Worm (Caenorhabditis elegans) whole organism, L1 larva: ENCODE results near the gene C17H11.2.

Source experiments
- C04F5.9 ChIP-seq: sonication (generic microtip); optimal IDR thresholded peaks from 2 replicates; lab custom pipeline; 2016; ENCODE audit warnings: missing genetic modification characterization, missing compliant biosample characterization
- C34B4.2 ChIP-seq: sonication (generic microtip); optimal IDR thresholded peaks from 2 replicates; lab custom pipeline; 2017; ENCODE audit warnings: mild to moderate bottlenecking, missing genetic modification characterization, missing compliant biosample characterization
- Y116A8C.19 ChIP-seq: sonication (generic microtip); optimal IDR thresholded peaks from 2 replicates; lab custom pipeline; 2016; ENCODE audit warnings: missing compliant biosample characterization, missing genetic modification characterization, borderline replicate concordance
- aha-1 ChIP-seq: fragments of 150-350 bp; optimal IDR thresholded peaks from 2 replicates; lab custom pipeline; 2014; ENCODE audit warnings: missing biosample characterization, missing genetic modification characterization
- alr-1 ChIP-seq: fragments of 200-800 bp; sonication (Bioruptor generic); optimal IDR thresholded peaks from 2 replicates; lab custom pipeline; 2018; ENCODE audit warnings: borderline replicate concordance, mild to moderate bottlenecking, missing genetic modification characterization, missing compliant biosample characterization
- ama-1 ChIP-seq: fragments of 150-350 bp; optimal IDR thresholded peaks from 2 replicates; lab custom pipeline; 2014
- ceh-63 ChIP-seq: fragments of 200-800 bp; sonication (Bioruptor generic); optimal IDR thresholded peaks from 2 replicates; lab custom pipeline; 2018; ENCODE audit warnings: mild to moderate bottlenecking, missing genetic modification characterization, missing compliant biosample characterization
- ceh-82 ChIP-seq, 3 experiments: fragments of 150-350 bp in 1 of 3; sonication (generic microtip) in 2 of 3; optimal IDR thresholded peaks; 2 replicates each; lab custom pipeline; 2014 to 2017; ENCODE audit warnings: missing biosample characterization in 3 of 3, missing genetic modification characterization in 3 of 3
- dpl-1 ChIP-seq, 3 experiments: fragments of 150-350 bp in 2 of 3; sonication (generic microtip) in 1 of 3; optimal IDR thresholded peaks; 2 replicates each; lab custom pipeline; 2014 to 2017; ENCODE audit warnings: missing biosample characterization in 3 of 3, missing genetic modification characterization in 3 of 3, missing genetic modification reagents in 3 of 3
- efl-1 ChIP-seq, 4 experiments: fragments of 150-350 bp; optimal IDR thresholded peaks in 3 of 4; peaks in 1 of 4; 1 replicate in 1 of 4; 2 replicates in 3 of 4; lab custom pipeline; 2014; ENCODE audit warnings: missing biosample characterization in 2 of 4, missing genetic modification characterization in 2 of 4, missing genetic modification reagents in 2 of 4
- efl-3 ChIP-seq: fragments of 200-800 bp; sonication (Bioruptor generic); optimal IDR thresholded peaks from 2 replicates; lab custom pipeline; 2018; ENCODE audit warnings: mild to moderate bottlenecking, missing genetic modification characterization, missing compliant biosample characterization
- egl-27 ChIP-seq, 2 experiments: fragments of 150-350 bp in 1 of 2; sonication (generic microtip); optimal IDR thresholded peaks; 3 replicates each; lab custom pipeline; 2017 to 2018; ENCODE audit warnings: missing biosample characterization in 2 of 2, missing genetic modification characterization in 2 of 2, missing genetic modification reagents in 2 of 2
- elt-2 ChIP-seq: sonication (generic microtip); optimal IDR thresholded peaks from 2 replicates; lab custom pipeline; 2016; ENCODE audit warnings: missing genetic modification characterization, mild to moderate bottlenecking, inconsistent platforms, missing compliant biosample characterization, missing genetic modification reagents
- fos-1 ChIP-seq: fragments of 150-350 bp; optimal IDR thresholded peaks from 2 replicates; lab custom pipeline; 2014; ENCODE audit warnings: missing biosample characterization, missing genetic modification characterization
- hlh-17 ChIP-seq: fragments of 200-800 bp; sonication (Bioruptor generic); optimal IDR thresholded peaks from 2 replicates; lab custom pipeline; 2018; ENCODE audit warnings: missing genetic modification characterization, mild to moderate bottlenecking, missing compliant biosample characterization, moderate library complexity, borderline replicate concordance
- hpl-2 ChIP-seq: fragments of 150-350 bp; optimal IDR thresholded peaks from 2 replicates; lab custom pipeline; 2014; ENCODE audit warnings: missing biosample characterization, missing genetic modification reagents, missing genetic modification characterization
- irx-1 ChIP-seq: sonication (generic microtip); optimal IDR thresholded peaks from 2 replicates; lab custom pipeline; 2016; ENCODE audit warnings: missing genetic modification characterization, missing compliant biosample characterization
- jun-1 ChIP-seq: fragments of 150-350 bp; optimal IDR thresholded peaks from 2 replicates; lab custom pipeline; 2014; ENCODE audit warnings: missing biosample characterization, missing genetic modification reagents, missing genetic modification characterization
- lin-14 ChIP-seq: fragments of 200-800 bp; sonication (Bioruptor generic); optimal IDR thresholded peaks from 2 replicates; lab custom pipeline; 2018; ENCODE audit warnings: mild to moderate bottlenecking, missing genetic modification characterization, moderate library complexity, missing compliant biosample characterization
- lin-15B ChIP-seq: fragments of 150-350 bp; sonication (generic microtip); optimal IDR thresholded peaks from 3 replicates; lab custom pipeline; 2014; ENCODE audit warnings: missing biosample characterization, missing genetic modification characterization
- lin-39 ChIP-seq: fragments of 150-350 bp; optimal IDR thresholded peaks from 2 replicates; lab custom pipeline; 2014; ENCODE audit warnings: missing biosample characterization, missing genetic modification reagents, missing genetic modification characterization
- lir-3 ChIP-seq: sonication (generic microtip); optimal IDR thresholded peaks from 2 replicates; lab custom pipeline; 2016; ENCODE audit warnings: mild to moderate bottlenecking, missing genetic modification characterization, moderate library complexity, missing compliant biosample characterization; ENCODE audit not compliant: poor library complexity
- nhr-19 ChIP-seq: fragments of 200-800 bp; sonication (Bioruptor generic); conservative IDR thresholded peaks from 2 replicates; pipeline ENCODE4 v1.3.6; 2022; ENCODE audit warnings: missing genetic modification characterization, missing compliant biosample characterization
- nhr-20 ChIP-seq: sonication (generic microtip); optimal IDR thresholded peaks from 2 replicates; lab custom pipeline; 2016; ENCODE audit warnings: mild to moderate bottlenecking, missing genetic modification characterization, missing compliant biosample characterization
- nhr-237 ChIP-seq: fragments of 150-350 bp; optimal IDR thresholded peaks from 2 replicates; lab custom pipeline; 2014; ENCODE audit warnings: missing biosample characterization, missing genetic modification characterization
- nhr-71 ChIP-seq: sonication (generic microtip); optimal IDR thresholded peaks from 2 replicates; lab custom pipeline; 2016; ENCODE audit warnings: mild to moderate bottlenecking, missing genetic modification characterization, moderate library complexity, missing compliant biosample characterization
- nhr-76 ChIP-seq: sonication (generic microtip); optimal IDR thresholded peaks from 2 replicates; lab custom pipeline; 2017; ENCODE audit warnings: missing biosample characterization, missing genetic modification characterization
- nhr-77 ChIP-seq: fragments of 150-350 bp; optimal IDR thresholded peaks from 2 replicates; lab custom pipeline; 2014; ENCODE audit warnings: missing biosample characterization, missing genetic modification characterization
- nhr-85 ChIP-seq: sonication (generic microtip); peaks from one replicate; lab custom pipeline; 2016; ENCODE audit warnings: missing genetic modification characterization, inconsistent platforms, missing compliant biosample characterization
- nhr-90 ChIP-seq: sonication (generic microtip); optimal IDR thresholded peaks from 2 replicates; lab custom pipeline; 2016; ENCODE audit warnings: mild to moderate bottlenecking, missing genetic modification characterization, missing compliant biosample characterization; ENCODE audit not compliant: poor library complexity
- pag-3 ChIP-seq: sonication (generic microtip); optimal IDR thresholded peaks from 2 replicates; lab custom pipeline; 2017; ENCODE audit warnings: missing genetic modification characterization, mild to moderate bottlenecking, missing compliant biosample characterization, antibody characterized with exemption, borderline replicate concordance; ENCODE audit not compliant: insufficient read depth
- pax-3 ChIP-seq: fragments of 200-800 bp; sonication (Bioruptor generic); optimal IDR thresholded peaks from 2 replicates; lab custom pipeline; 2018; ENCODE audit warnings: mild to moderate bottlenecking, missing genetic modification characterization, moderate library complexity, missing compliant biosample characterization
- pqm-1 ChIP-seq: sonication (generic microtip); optimal IDR thresholded peaks from 3 replicates; lab custom pipeline; 2017; ENCODE audit warnings: missing biosample characterization, missing genetic modification characterization
- rnt-1 ChIP-seq: sonication (generic microtip); optimal IDR thresholded peaks from 2 replicates; lab custom pipeline; 2016; ENCODE audit warnings: mild to moderate bottlenecking, missing genetic modification characterization, moderate library complexity, missing compliant biosample characterization
- snpc-4 ChIP-seq: fragments of 150-350 bp; optimal IDR thresholded peaks from 2 replicates; lab custom pipeline; 2014; ENCODE audit warnings: missing biosample characterization, missing genetic modification characterization
- snu-23 ChIP-seq: sonication (generic microtip); optimal IDR thresholded peaks from 2 replicates; lab custom pipeline; 2016; ENCODE audit warnings: missing genetic modification characterization, missing compliant biosample characterization
- sup-37 ChIP-seq: fragments of 200-800 bp; sonication (Bioruptor generic); optimal IDR thresholded peaks from 2 replicates; lab custom pipeline; 2018; ENCODE audit warnings: mild to moderate bottlenecking, missing genetic modification characterization, missing compliant biosample characterization
- tlp-1 ChIP-seq: fragments of 150-350 bp; optimal IDR thresholded peaks from 2 replicates; lab custom pipeline; 2014; ENCODE audit warnings: missing biosample characterization, missing genetic modification characterization
- unc-130 ChIP-seq: fragments of 150-350 bp; optimal IDR thresholded peaks from 2 replicates; lab custom pipeline; 2017; ENCODE audit warnings: missing biosample characterization, missing genetic modification characterization, inconsistent platforms
- unc-62 ChIP-seq: fragments of 150-350 bp; optimal IDR thresholded peaks from 2 replicates; lab custom pipeline; 2014; ENCODE audit warnings: missing biosample characterization, missing genetic modification reagents, missing genetic modification characterization
- unc-86 ChIP-seq: sonication (generic microtip); optimal IDR thresholded peaks from 2 replicates; lab custom pipeline; 2016; ENCODE audit warnings: missing genetic modification characterization, missing compliant biosample characterization
- unc-98 ChIP-seq: fragments of 200-800 bp; sonication (Bioruptor generic); IDR thresholded peaks from 2 replicates; pipeline ENCODE4 v1.3.6; 2022; ENCODE audit warnings: missing genetic modification characterization, missing compliant biosample characterization
- vab-15 ChIP-seq: sonication (generic microtip); optimal IDR thresholded peaks from 2 replicates; lab custom pipeline; 2017; ENCODE audit warnings: missing genotype, mild to moderate bottlenecking, missing genetic modification characterization, missing compliant biosample characterization
- xbp-1 ChIP-seq: sonication (generic microtip); optimal IDR thresholded peaks from 2 replicates; lab custom pipeline; 2016; ENCODE audit warnings: missing genetic modification characterization, missing compliant biosample characterization
- zip-4 ChIP-seq: fragments of 200-800 bp; sonication (Bioruptor generic); optimal IDR thresholded peaks from 2 replicates; lab custom pipeline; 2018; ENCODE audit warnings: mild to moderate bottlenecking, missing genetic modification characterization, moderate library complexity, missing compliant biosample characterization
- ztf-11 ChIP-seq, 2 experiments: sonication (generic microtip); optimal IDR thresholded peaks; 2 replicates each; lab custom pipeline; 2016 to 2017; ENCODE audit warnings: missing genetic modification characterization in 2 of 2, missing biosample characterization in 1 of 2, missing compliant biosample characterization in 1 of 2
- ztf-4 ChIP-seq: fragments of 150-350 bp; optimal IDR thresholded peaks from 2 replicates; lab custom pipeline; 2014; ENCODE audit warnings: missing biosample characterization, missing genetic modification characterization

C17H11.2 gene

DNA sequence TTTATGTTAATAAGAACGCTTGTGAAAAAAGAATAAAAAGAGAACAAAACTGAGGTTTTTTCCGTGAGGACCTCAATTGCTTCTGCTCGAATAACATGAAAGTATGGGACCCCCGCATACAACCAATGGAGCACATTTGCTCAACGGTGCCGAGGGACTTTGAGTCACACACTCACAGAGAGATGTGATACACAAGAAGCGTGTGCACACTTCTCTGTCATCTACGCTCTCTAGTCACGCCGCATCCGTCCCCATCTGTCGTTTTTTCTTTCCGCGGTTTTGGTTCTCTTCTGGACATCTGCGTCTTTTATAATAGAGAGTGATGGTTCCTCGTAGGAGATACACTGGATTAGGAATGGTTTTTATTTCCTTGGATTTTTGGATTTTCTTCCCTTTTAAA is 36.2 kb downstream of the C17H11.2 start (continued):
- TF ChIP-seq unc-86 (tag; lab: Kevin White, UChicago) = peak; percentile 38
- TF ChIP-seq nhr-85 (tag; lab: Kevin White, UChicago) = no peak
- no peak for TF ChIP-seq egl-27 (tag; optimal IDR thresholded peaks at IDR 0.05; lab: Kevin White, UChicago)
- TF ChIP-seq nhr-71 (tag; lab: Kevin White, UChicago) = peak; percentile 52
- peak; percentile 49 for TF ChIP-seq snu-23 (GFP tag; lab: Kevin White, UChicago)
- peak in 1 of 3 experiments; percentile 45 for TF ChIP-seq dpl-1 (GFP tag; optimal IDR thresholded peaks at IDR 0.05; lab: Kevin White, UChicago)
- TF ChIP-seq tlp-1 (tag; lab: Kevin White, UChicago) = no peak
- peak in 1 of 3 experiments; percentile 59 for TF ChIP-seq ceh-82 (tag; optimal IDR thresholded peaks at IDR 0.05; lab: Kevin White, UChicago)
- TF ChIP-seq Y116A8C.19 (tag; lab: Kevin White, UChicago) = no peak
- TF ChIP-seq C34B4.2 (tag; lab: Kevin White, UChicago) = no peak
- 0 out of 2 replicates have a peak, but pooled peaks have one; percentile 24 for TF ChIP-seq nhr-19
- no peak for TF ChIP-seq snpc-4
- peak; percentile 90 for TF ChIP-seq lin-14
- no peak for TF ChIP-seq hpl-2 (GFP tag; lab: Kevin White, UChicago)
- no peak for TF ChIP-seq lin-15B (tag; lab: Kevin White, UChicago)
- no peak for TF ChIP-seq nhr-77 (tag; lab: Kevin White, UChicago)
- peak; percentile 30 for TF ChIP-seq xbp-1
- TF ChIP-seq efl-1 (optimal IDR thresholded peaks at IDR 0.05; lab: Kevin White, UChicago) = peak; percentile 9 to 13
- TF ChIP-seq efl-1 (GFP tag; optimal IDR thresholded peaks at IDR 0.05 in 1 of 2; lab: Kevin White, UChicago) = no peak
- no peak for TF ChIP-seq lir-3 (tag; lab: Kevin White, UChicago)
- TF ChIP-seq nhr-90 (tag; lab: Kevin White, UChicago) = no peak

DNA sequence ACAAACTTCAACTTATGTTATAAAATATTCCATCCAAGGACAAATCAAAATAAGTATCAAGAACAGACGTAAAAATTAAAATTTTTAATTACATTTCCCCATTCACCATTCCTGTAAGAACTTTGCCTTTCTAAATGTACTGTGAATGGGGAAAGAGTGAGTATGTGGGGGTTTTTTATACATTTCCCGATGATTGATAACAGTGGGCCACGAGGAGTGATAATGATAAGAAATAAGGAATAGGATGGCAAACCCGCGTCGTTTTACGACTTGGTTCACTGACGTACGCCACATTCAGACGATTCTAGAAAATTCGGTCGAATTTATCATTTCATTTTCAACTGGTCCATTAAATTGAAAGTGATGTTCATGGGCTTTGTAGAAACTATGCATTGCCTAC is 41.3 kb downstream of the C17H11.2 start, which contains the start of gene cdd-1:
cdd-1 (minus strand) TSS at position 151 of the 400 bp plus-strand sequence.
- TF ChIP-seq ama-1 (lab: Kevin White, UChicago) (no peak), lir-3 (tag; lab: Kevin White, UChicago) (no peak), pag-3 (tag; lab: Kevin White, UChicago) (peak; percentile 50), nhr-237 (tag; lab: Kevin White, UChicago) (no peak), aha-1 (tag; lab: Kevin White, UChicago) (no peak), nhr-85 (tag; lab: Kevin White, UChicago) (peak; percentile 73), fos-1 (tag; lab: Kevin White, UChicago) (no peak), unc-98 (GFP tag; lab: Robert Waterston, UW) (no peak), egl-27 (tag; optimal IDR thresholded peaks at IDR 0.05; lab: Kevin White, UChicago) (no peak), jun-1 (tag; lab: Kevin White, UChicago) (peak; percentile 26), zip-4 (GFP tag; lab: Kevin White, UChicago) (no peak), nhr-20 (tag; lab: Kevin White, UChicago) (peak; percentile 60), sup-37 (GFP tag; lab: Kevin White, UChicago) (no peak), pqm-1 (no peak), pax-3 (tag; lab: Kevin White, UChicago) (no peak), nhr-90 (tag; lab: Kevin White, UChicago) (peak; percentile 46), C04F5.9 (tag; lab: Kevin White, UChicago) (no peak), alr-1 (tag; lab: Kevin White, UChicago) (no peak), lin-39 (tag; lab: Kevin White, UChicago) (no peak), nhr-71 (tag; lab: Kevin White, UChicago) (peak; percentile 68), irx-1 (tag; lab: Kevin White, UChicago) (no peak), nhr-77 (tag; lab: Kevin White, UChicago) (no peak), dpl-1 (GFP tag; optimal IDR thresholded peaks at IDR 0.05; lab: Kevin White, UChicago) (no peak), elt-2 (tag; lab: Kevin White, UChicago) (peak; percentile 87), unc-86 (tag; lab: Kevin White, UChicago) (no peak), ceh-82 (tag; optimal IDR thresholded peaks at IDR 0.05; lab: Kevin White, UChicago) (no peak), efl-1 (optimal IDR thresholded peaks at IDR 0.05; lab: Kevin White, UChicago) (no peak), efl-1 (GFP tag; optimal IDR thresholded peaks at IDR 0.05 in 1 of 2; lab: Kevin White, UChicago) (peak in 1 of 2 experiments; percentile 79), C34B4.2 (tag; lab: Kevin White, UChicago) (no peak), rnt-1 (no peak), efl-3 (GFP tag; lab: Kevin White, UChicago) (no peak), hlh-17 (GFP tag; lab: Kevin White, UChicago) (no peak), nhr-19 (no peak; the same call in 1 of the 2 replicates), ztf-11 (tag; optimal IDR thresholded peaks at IDR 0.05; lab: Kevin White, UChicago) (no peak), nhr-76 (tag; lab: Kevin White, UChicago) (no peak), unc-130 (tag; lab: Kevin White, UChicago) (no peak), xbp-1 (no peak), ztf-4 (tag; lab: Kevin White, UChicago) (no peak), ceh-63 (GFP tag; lab: Kevin White, UChicago) (no peak), vab-15 (tag; lab: Kevin White, UChicago) (no peak), unc-62 (no peak)
